Worm (Caenorhabditis elegans): ENCODE measurements around the gene Y24D9A.6.

Y24D9A.6 gene

ce11 chrIV:4422029-4422428 lies 21.8 kb upstream of the Y24D9A.6 start, which contains the start of gene clec-175:
Gene clec-175 (plus strand): TSS chrIV:4422329.
- no peak for TF ChIP-seq snpc-4 (tag; optimal IDR thresholded peaks at IDR 0.05)
- no peak for TF ChIP-seq ceh-43 (GFP tag; optimal IDR thresholded peaks at IDR 0.05)
- no peak for TF ChIP-seq sptf-1 (tag; optimal IDR thresholded peaks at IDR 0.05)
- no peak for TF ChIP-seq pha-4 (tag; optimal IDR thresholded peaks at IDR 0.05)
- no peak for TF ChIP-seq mep-1 (tag; optimal IDR thresholded peaks at IDR 0.05)
- TF ChIP-seq ceh-83 (GFP tag; optimal IDR thresholded peaks at IDR 0.05), result no peak
- TF ChIP-seq mls-2 (tag; optimal IDR thresholded peaks at IDR 0.05), result no peak
- no peak for TF ChIP-seq ham-2 (GFP tag; optimal IDR thresholded peaks at IDR 0.05)
- TF ChIP-seq unc-120 (tag; optimal IDR thresholded peaks at IDR 0.05; ENCODE audit: poor library complexity, severe bottlenecking), result no peak
- TF ChIP-seq lin-13 (tag; optimal IDR thresholded peaks at IDR 0.05), result no peak
- no peak for TF ChIP-seq nhr-76 (tag; optimal IDR thresholded peaks at IDR 0.05)
- TF ChIP-seq tbx-8 (GFP tag; optimal IDR thresholded peaks at IDR 0.05), result no peak
- no peak for TF ChIP-seq nhr-237 (tag; optimal IDR thresholded peaks at IDR 0.05)
- TF ChIP-seq drap-1 (GFP tag; optimal IDR thresholded peaks at IDR 0.05), result no peak
- no peak for TF ChIP-seq lsy-2 (tag; optimal IDR thresholded peaks at IDR 0.05)

DNA sequence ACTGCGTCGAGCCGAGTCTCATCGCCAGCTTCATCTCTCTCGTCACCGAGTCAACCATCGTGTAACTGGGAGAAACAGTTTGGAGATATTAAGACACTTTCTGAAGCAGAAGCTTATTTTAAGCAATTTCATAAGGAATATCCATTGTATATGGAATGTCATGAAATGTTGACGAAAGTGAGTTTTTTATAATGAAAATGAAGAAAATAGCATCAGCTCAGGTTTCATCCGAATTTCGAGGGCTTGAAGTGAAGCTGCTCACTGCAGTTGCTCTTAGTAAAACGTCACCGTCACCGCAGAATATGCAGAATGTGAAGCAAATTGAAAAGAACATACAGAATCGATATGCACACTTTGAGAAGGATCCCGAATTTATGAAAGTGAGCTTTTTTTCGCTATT lies 12.9 kb upstream of the Y24D9A.6 start:
- TF ChIP-seq tbx-8 (GFP tag; optimal IDR thresholded peaks at IDR 0.05) (no peak), ztf-11 (tag; optimal IDR thresholded peaks at IDR 0.05) (no peak), ceh-43 (GFP tag; optimal IDR thresholded peaks at IDR 0.05) (no peak), drap-1 (GFP tag; optimal IDR thresholded peaks at IDR 0.05) (no peak), nhr-12 (tag; optimal IDR thresholded peaks at IDR 0.05) (no peak), unc-39 (tag; optimal IDR thresholded peaks at IDR 0.05) (no peak), flh-1 (GFP tag; optimal IDR thresholded peaks at IDR 0.05) (no peak), cnd-1 (tag; optimal IDR thresholded peaks at IDR 0.05) (no peak), ham-2 (GFP tag; optimal IDR thresholded peaks at IDR 0.05) (no peak), mls-2 (tag; optimal IDR thresholded peaks at IDR 0.05) (no peak), ceh-39 (tag; optimal IDR thresholded peaks at IDR 0.05) (no peak), lsy-2 (tag; optimal IDR thresholded peaks at IDR 0.05) (no peak), bed-3 (GFP tag; optimal IDR thresholded peaks at IDR 0.05) (no peak), sptf-1 (tag; optimal IDR thresholded peaks at IDR 0.05) (no peak), nhr-76 (tag; optimal IDR thresholded peaks at IDR 0.05) (no peak)

ce11 chrIV:4411948-4412335 lies 11.7 kb upstream of the Y24D9A.6 start:
- no peak for TF ChIP-seq lsy-2 (tag; optimal IDR thresholded peaks at IDR 0.05)
- no peak for TF ChIP-seq nhr-76 (tag; optimal IDR thresholded peaks at IDR 0.05)
- TF ChIP-seq sem-2 (GFP tag; optimal IDR thresholded peaks at IDR 0.05), result peak; percentile 0
- TF ChIP-seq ztf-11 (tag; optimal IDR thresholded peaks at IDR 0.05), result no peak
- TF ChIP-seq nhr-12 (tag; optimal IDR thresholded peaks at IDR 0.05), result no peak
- TF ChIP-seq mls-2 (tag; optimal IDR thresholded peaks at IDR 0.05), result no peak

DNA sequence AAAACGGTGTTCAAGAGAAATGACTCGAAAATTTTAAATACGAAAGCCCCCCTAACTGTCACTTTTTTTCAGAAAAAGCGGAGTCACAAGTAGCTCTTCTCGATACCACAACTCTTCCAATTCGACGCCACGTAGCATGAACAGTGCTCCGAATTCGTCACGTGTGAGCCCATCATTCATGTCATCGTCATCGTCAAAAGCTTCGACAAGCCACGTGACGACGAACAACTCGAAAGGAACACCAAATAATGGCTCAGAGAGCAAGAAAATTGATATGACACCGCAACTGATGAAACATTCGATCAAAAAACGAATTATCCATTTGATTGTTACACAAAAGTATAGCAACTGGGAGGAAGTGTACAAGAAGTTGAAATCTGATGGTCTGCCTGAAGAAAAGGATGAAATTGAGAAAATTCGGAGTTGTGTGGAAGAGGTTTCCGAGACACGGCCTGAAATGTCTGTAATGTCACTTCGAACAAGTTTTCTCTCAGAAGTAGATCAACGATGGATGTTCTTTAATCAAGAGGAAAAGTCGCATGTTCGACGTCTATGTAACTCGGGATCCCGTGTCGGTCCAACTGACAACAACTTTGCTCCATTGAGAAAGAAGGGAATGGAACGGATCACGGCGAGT lies 11.2 kb upstream of the Y24D9A.6 start:
- TF ChIP-seq unc-120 (tag; optimal IDR thresholded peaks at IDR 0.05; ENCODE audit: poor library complexity, severe bottlenecking), result no peak
- TF ChIP-seq lin-13 (tag; optimal IDR thresholded peaks at IDR 0.05), result no peak
- TF ChIP-seq flh-1 (GFP tag; optimal IDR thresholded peaks at IDR 0.05), result no peak
- no peak for TF ChIP-seq zip-8 (tag; optimal IDR thresholded peaks at IDR 0.05)
- TF ChIP-seq unc-39 (tag; optimal IDR thresholded peaks at IDR 0.05), result no peak
- TF ChIP-seq elt-3 (tag; optimal IDR thresholded peaks at IDR 0.05), result no peak
- no peak for TF ChIP-seq lin-32 (GFP tag; optimal IDR thresholded peaks at IDR 0.05)
- no peak for TF ChIP-seq nhr-2 (tag; optimal IDR thresholded peaks at IDR 0.05)
- TF ChIP-seq nhr-12 (tag; optimal IDR thresholded peaks at IDR 0.05), result no peak
- no peak for TF ChIP-seq mls-2 (tag; optimal IDR thresholded peaks at IDR 0.05)
- no peak for TF ChIP-seq pha-4 (tag; optimal IDR thresholded peaks at IDR 0.05)
- TF ChIP-seq ces-1 (GFP tag; optimal IDR thresholded peaks at IDR 0.05), result no peak

DNA sequence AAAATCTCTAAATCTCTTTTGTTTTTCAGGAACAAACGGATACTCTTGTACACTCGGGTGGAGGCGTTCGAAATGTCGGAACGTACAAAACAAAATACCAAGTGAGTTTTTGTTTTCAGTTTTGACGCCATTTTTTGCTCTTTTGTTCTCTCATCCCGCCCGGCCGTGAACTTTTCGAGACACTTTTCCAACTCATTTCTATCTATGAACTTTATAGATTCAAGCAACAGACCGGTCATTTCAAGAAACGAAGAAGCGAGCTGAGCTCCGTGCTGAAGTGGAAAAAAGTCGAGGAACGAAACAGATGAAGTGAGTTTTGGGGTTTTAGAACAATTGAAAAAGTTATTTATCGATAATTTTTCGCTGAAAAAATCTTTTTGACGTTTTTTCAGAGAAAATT lies 10.3 kb upstream of the Y24D9A.6 start:
- TF ChIP-seq hlh-1 (tag; optimal IDR thresholded peaks at IDR 0.05) (no peak), ztf-11 (tag; optimal IDR thresholded peaks at IDR 0.05) (no peak), flh-1 (GFP tag; optimal IDR thresholded peaks at IDR 0.05) (no peak), ham-2 (GFP tag; optimal IDR thresholded peaks at IDR 0.05) (no peak), nhr-76 (tag; optimal IDR thresholded peaks at IDR 0.05) (no peak), nhr-12 (tag; optimal IDR thresholded peaks at IDR 0.05) (no peak), sem-2 (GFP tag; optimal IDR thresholded peaks at IDR 0.05) (no peak), ces-1 (GFP tag; optimal IDR thresholded peaks at IDR 0.05) (no peak), unc-62 (GFP tag; optimal IDR thresholded peaks at IDR 0.05) (no peak), snpc-4 (tag; optimal IDR thresholded peaks at IDR 0.05) (no peak), unc-120 (tag; optimal IDR thresholded peaks at IDR 0.05; ENCODE audit: poor library complexity, severe bottlenecking) (no peak), nhr-28 (tag; optimal IDR thresholded peaks at IDR 0.05) (no peak), nhr-237 (tag; optimal IDR thresholded peaks at IDR 0.05) (no peak), lsy-2 (tag; optimal IDR thresholded peaks at IDR 0.05) (no peak), cnd-1 (tag; optimal IDR thresholded peaks at IDR 0.05) (no peak), elt-1 (tag; optimal IDR thresholded peaks at IDR 0.05; ENCODE audit: borderline replicate concordance, insufficient read depth) (no peak)

Measured in whole organism, mixed stage, embryonic.